ENCODE assay signal across 1 fruit fly cellular context in the genomic region with DNA sequence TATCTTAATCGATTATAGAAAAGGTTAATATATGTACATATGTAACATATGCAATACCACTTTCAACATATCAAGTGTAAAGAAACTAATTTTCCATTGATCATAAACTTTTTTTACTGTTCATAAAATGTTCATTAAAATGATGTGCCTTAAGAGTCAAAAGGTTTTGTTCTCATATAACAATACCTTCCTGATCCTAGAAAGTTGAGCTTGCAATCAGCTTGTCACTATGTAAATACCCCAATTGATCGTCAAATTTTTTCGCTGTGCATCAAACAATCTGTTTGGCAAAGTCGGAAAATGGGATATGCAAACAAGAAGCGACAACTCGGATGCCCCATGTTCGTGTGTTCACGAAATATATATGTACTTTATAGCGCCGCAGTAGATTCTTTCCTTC.
A peak's percentile ranks its signal among the peaks of the same experiment; 100 is the strongest.
TF ChIP-seq lines count a peak whose summit lies in the region.

No protein-coding gene starts in this region.

TF ChIP-seq in whole organism, prepupa, 60 proteins besides CTCF, POLR2A, EP300 and RAD21 (continued from another document):
- TF ChIP-seq Eip75B (GFP tag; optimal IDR thresholded peaks at IDR 0.05; lab: Kevin White, UChicago) (no peak), CG16779 (tag; optimal IDR thresholded peaks at IDR 0.05; lab: Kevin White, UChicago) (no peak), Ets96B (tag; optimal IDR thresholded peaks at IDR 0.05; lab: Kevin White, UChicago) (peak; percentile 17), acj6 (GFP tag; optimal IDR thresholded peaks at IDR 0.05; lab: Kevin White, UChicago) (peak; percentile 8), achi (GFP tag; optimal IDR thresholded peaks at IDR 0.05; lab: Kevin White, UChicago) (peak; percentile 3), cyc (GFP tag; optimal IDR thresholded peaks at IDR 0.05; lab: Kevin White, UChicago) (no peak), CG8319 (GFP tag; optimal IDR thresholded peaks at IDR 0.05; lab: Kevin White, UChicago) (no peak), CG3032 (tag; optimal IDR thresholded peaks at IDR 0.05; lab: Kevin White, UChicago) (peak; percentile 30), CG7368 (GFP tag; optimal IDR thresholded peaks at IDR 0.05; lab: Kevin White, UChicago) (peak; percentile 13), vri (GFP tag; optimal IDR thresholded peaks at IDR 0.05; lab: Kevin White, UChicago) (no peak), CG11902 (GFP tag; optimal IDR thresholded peaks at IDR 0.05; lab: Kevin White, UChicago) (no peak), topi (GFP tag; optimal IDR thresholded peaks at IDR 0.05; lab: Kevin White, UChicago) (no peak), CG10669 (GFP tag; optimal IDR thresholded peaks at IDR 0.05; lab: Kevin White, UChicago) (peak; percentile 60)
